Worm (Caenorhabditis elegans): ENCODE results near the gene F22B3.8.

The F22B3.8 gene

DNA sequence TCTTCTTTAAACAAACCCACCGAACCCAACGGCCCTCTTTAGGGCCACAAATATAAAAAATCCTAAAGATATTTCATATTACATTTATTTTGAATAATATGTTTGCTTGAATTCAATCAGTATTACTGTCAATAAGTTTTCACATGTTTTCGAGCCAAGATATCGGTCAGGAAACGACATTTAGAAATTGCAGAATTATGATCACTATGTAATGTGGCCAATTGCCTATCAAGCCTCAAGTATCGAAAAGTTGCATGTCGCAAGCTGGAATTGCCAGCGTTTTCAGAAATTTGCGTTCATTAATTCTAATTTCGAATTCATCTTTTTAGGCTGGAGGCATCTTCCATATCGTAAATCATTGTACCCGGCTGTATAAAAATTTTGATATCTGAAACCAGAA lies 23.2 kb downstream of the F22B3.8 start (continued):
- 0 out of 2 replicates have a peak, but pooled peaks have one; percentile 23 for TF ChIP-seq F33H1.4 (GFP tag; IDR thresholded peaks at IDR 0.05)
- no peak for TF ChIP-seq nfya-2 (GFP tag; IDR thresholded peaks at IDR 0.05)
- no peak for TF ChIP-seq Y53F4B.3 (GFP tag; IDR thresholded peaks at IDR 0.05)
- TF ChIP-seq ceh-58 (GFP tag; IDR thresholded peaks at IDR 0.05) = no peak
- no peak for TF ChIP-seq fkh-3 (tag; optimal IDR thresholded peaks at IDR 0.05)
- TF ChIP-seq attf-5 (GFP tag; optimal IDR thresholded peaks at IDR 0.05) = no peak
- TF ChIP-seq C06A6.2 (GFP tag; conservative IDR thresholded peaks at IDR 0.05) = no peak
- no peak for TF ChIP-seq T26A5.8 (tag; optimal IDR thresholded peaks at IDR 0.05)
- no peak for TF ChIP-seq F22D6.2 (tag; optimal IDR thresholded peaks at IDR 0.05)
- no peak for TF ChIP-seq hlh-12 (tag; optimal IDR thresholded peaks at IDR 0.05)
- TF ChIP-seq nhr-120 (GFP tag; IDR thresholded peaks at IDR 0.05) = no peak
- TF ChIP-seq ZK185.1 (tag; optimal IDR thresholded peaks at IDR 0.05; ENCODE audit: poor library complexity, severe bottlenecking) = peak; percentile 11
- TF ChIP-seq F57C9.4 (tag; optimal IDR thresholded peaks at IDR 0.05) = no peak
- no peak for TF ChIP-seq let-526 (GFP tag; IDR thresholded peaks at IDR 0.05)
- TF ChIP-seq Y95B8A.8 (GFP tag; IDR thresholded peaks at IDR 0.05) = peak; percentile 71; the same call in 1 of the 2 replicates
- TF ChIP-seq snpc-4 (GFP tag; optimal IDR thresholded peaks at IDR 0.05) = no peak
- TF ChIP-seq snpc-4 (tag; optimal IDR thresholded peaks at IDR 0.05) = no peak
- TF ChIP-seq pha-4 (tag; optimal IDR thresholded peaks at IDR 0.05) = no peak
- TF ChIP-seq nhr-179 (tag; optimal IDR thresholded peaks at IDR 0.05) = no peak
- TF ChIP-seq B0336.3 (GFP tag; IDR thresholded peaks at IDR 0.05) = peak; percentile 62; the same call in 1 of the 2 replicates
- TF ChIP-seq F49E8.2 (tag; optimal IDR thresholded peaks at IDR 0.05; ENCODE audit: insufficient read depth) = peak; percentile 82
- peak; percentile 37 for TF ChIP-seq hmg-1.2 (GFP tag; IDR thresholded peaks at IDR 0.05)
- peak; percentile 64; the same call in 1 of the 2 replicates for TF ChIP-seq ekl-4 (GFP tag; IDR thresholded peaks at IDR 0.05)
- TF ChIP-seq K12H6.12 (tag; optimal IDR thresholded peaks at IDR 0.05) = no peak
- TF ChIP-seq F23B12.7 (tag; optimal IDR thresholded peaks at IDR 0.05; ENCODE audit: insufficient read depth) = no peak
- no peak for TF ChIP-seq Y67H2A.10 (GFP tag; conservative IDR thresholded peaks at IDR 0.05)
- TF ChIP-seq ztf-26 (tag; optimal IDR thresholded peaks at IDR 0.05) = no peak
- TF ChIP-seq mel-28 (tag; optimal IDR thresholded peaks at IDR 0.05; ENCODE audit: borderline replicate concordance) = no peak
- TF ChIP-seq sea-2 (GFP tag; IDR thresholded peaks at IDR 0.05) = no peak
- no peak for TF ChIP-seq atf-7 (tag; optimal IDR thresholded peaks at IDR 0.05)
- 0 out of 2 replicates have a peak, but pooled peaks have one; percentile 26 for TF ChIP-seq ztf-25 (GFP tag; IDR thresholded peaks at IDR 0.05)
- no peak for TF ChIP-seq ccch-3 (GFP tag; optimal IDR thresholded peaks at IDR 0.05)
- TF ChIP-seq K11D2.4 (GFP tag; IDR thresholded peaks at IDR 0.05) = no peak
- no peak for TF ChIP-seq nhr-90 (tag; optimal IDR thresholded peaks at IDR 0.05)
- no peak for TF ChIP-seq F52B5.7 (tag; optimal IDR thresholded peaks at IDR 0.05)
- TF ChIP-seq madf-3 (GFP tag; IDR thresholded peaks at IDR 0.05) = 0 out of 2 replicates have a peak, but pooled peaks have one; percentile 9
- TF ChIP-seq snpc-1.3 (tag; optimal IDR thresholded peaks at IDR 0.05; ENCODE audit: insufficient read depth) = no peak
- TF ChIP-seq T07F8.4 (tag; optimal IDR thresholded peaks at IDR 0.05) = no peak
- TF ChIP-seq unc-62 (GFP tag; optimal IDR thresholded peaks at IDR 0.05) = no peak
- TF ChIP-seq madf-10 (tag; optimal IDR thresholded peaks at IDR 0.05) = no peak
- TF ChIP-seq ama-1 (optimal IDR thresholded peaks at IDR 0.05) = no peak
- TF ChIP-seq ama-1 (GFP tag; optimal IDR thresholded peaks at IDR 0.05) = peak in 1 of 2 experiments; percentile 8
- peak; percentile 59 for TF ChIP-seq dox-1 (GFP tag; IDR thresholded peaks at IDR 0.05)
- no peak for TF ChIP-seq cebp-2 (GFP tag; IDR thresholded peaks at IDR 0.05)
- peak; percentile 79 for TF ChIP-seq madf-6 (GFP tag; IDR thresholded peaks at IDR 0.05)
- TF ChIP-seq C17E4.6 (GFP tag; IDR thresholded peaks at IDR 0.05) = peak; percentile 57; the same call in 1 of the 2 replicates
- no peak for TF ChIP-seq F55B11.4 (tag; optimal IDR thresholded peaks at IDR 0.05; ENCODE audit: borderline replicate concordance, insufficient read depth)
- TF ChIP-seq lsy-27 (tag; optimal IDR thresholded peaks at IDR 0.05; ENCODE audit: borderline replicate concordance, insufficient read depth) = no peak
- TF ChIP-seq lin-40 (tag; optimal IDR thresholded peaks at IDR 0.05) = no peak
